Fruit fly (Drosophila melanogaster): ENCODE results near the gene IP3K2.

DNA sequence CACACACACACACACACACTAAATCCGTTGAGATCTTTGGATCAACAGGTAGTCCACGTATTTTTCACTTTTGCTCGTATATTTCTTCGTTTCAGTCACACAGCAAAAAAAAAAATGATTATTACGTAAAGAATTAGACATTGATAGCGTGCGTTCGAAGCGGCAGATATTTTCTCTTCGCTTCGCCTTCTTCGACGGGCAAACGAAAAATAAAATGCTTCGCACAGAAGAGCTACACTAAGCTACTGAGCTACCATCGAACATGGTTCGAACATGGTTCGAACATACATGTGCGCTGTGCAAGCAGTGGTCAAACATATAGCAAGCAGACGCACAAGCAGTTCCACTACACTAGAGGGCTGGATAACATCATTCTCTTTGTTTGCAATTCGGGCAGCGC is 46.5 kb upstream of the IP3K2 start:
- TF ChIP-seq CG8478 (optimal IDR thresholded peaks at IDR 0.05) (no peak), CTCF (optimal IDR thresholded peaks at IDR 0.05) (peak; percentile 33 to 46)

All from S2 (cell line).